Fruit fly (Drosophila melanogaster): ENCODE results near the gene Herc4.

Gene Herc4

DNA sequence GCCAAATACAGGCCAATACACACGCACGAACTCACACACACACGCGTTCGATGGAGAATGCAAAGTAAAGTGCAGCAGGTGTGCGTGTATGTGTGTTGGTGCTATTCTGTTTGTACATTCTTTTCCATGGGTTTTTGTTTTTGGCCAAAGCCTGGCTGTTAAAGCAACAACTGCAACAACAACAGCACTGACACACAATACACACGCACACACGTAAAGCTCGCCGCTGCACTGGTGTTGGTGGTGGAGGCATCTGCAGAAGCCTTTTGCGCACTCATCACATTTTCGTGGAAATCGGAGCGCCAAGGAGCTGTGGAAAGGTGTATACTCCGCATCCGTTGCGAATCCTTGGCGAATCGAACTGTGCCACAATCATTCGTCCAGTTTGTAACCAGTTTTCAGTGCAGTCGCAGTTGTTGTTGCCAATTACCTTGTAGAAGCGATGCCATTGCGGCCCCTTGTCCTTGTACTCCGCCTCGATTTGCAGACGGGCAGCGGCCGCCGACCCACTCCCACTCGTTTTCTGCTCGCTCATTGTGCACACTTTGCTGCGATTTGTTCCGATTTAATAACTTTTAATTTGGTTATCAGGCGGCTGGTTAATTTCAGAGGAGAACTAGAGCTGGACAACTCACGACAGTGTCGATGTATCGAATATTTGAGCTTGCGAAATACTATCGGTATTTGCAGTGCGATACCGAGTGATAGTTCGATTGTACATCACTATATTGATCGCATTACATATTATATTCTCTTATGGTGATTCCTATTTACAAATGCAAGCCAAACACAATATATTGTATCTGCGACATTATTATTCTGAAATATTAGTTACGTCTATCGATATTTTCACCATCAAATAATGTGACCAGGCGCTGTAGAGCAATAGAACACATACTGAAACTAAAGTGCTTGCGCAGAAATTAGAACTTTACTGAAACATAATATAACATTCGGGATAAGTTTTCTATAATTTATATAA, 36.7 kb downstream of the Herc4 start:
- peak; percentile 47 for TF ChIP-seq esn (GFP tag; optimal IDR thresholded peaks at IDR 0.05)
- peak; percentile 47 for TF ChIP-seq Hr39 (GFP tag; optimal IDR thresholded peaks at IDR 0.05)
- TF ChIP-seq Sox102F (GFP tag; optimal IDR thresholded peaks at IDR 0.05) = peak; percentile 30
- TF ChIP-seq topi (GFP tag; optimal IDR thresholded peaks at IDR 0.05) = no peak
- peak; percentile 52 for TF ChIP-seq Smox (GFP tag; optimal IDR thresholded peaks at IDR 0.05)
- no peak for TF ChIP-seq CG6808 (GFP tag; optimal IDR thresholded peaks at IDR 0.05)
- no peak for TF ChIP-seq Lpt (GFP tag; optimal IDR thresholded peaks at IDR 0.05)
- TF ChIP-seq acj6 (GFP tag; optimal IDR thresholded peaks at IDR 0.05) = peak; percentile 37
- no peak for TF ChIP-seq CG11902 (GFP tag; optimal IDR thresholded peaks at IDR 0.05)
- no peak for TF ChIP-seq spab (GFP tag; optimal IDR thresholded peaks at IDR 0.05)
- TF ChIP-seq vri (GFP tag; optimal IDR thresholded peaks at IDR 0.05) = peak; percentile 47
- no peak for TF ChIP-seq CG8632 (GFP tag; optimal IDR thresholded peaks at IDR 0.05)
- TF ChIP-seq CG8119 (GFP tag; IDR thresholded peaks at IDR 0.05) = no peak; the same call in 2 of the 3 replicates
- no peak for TF ChIP-seq salr (GFP tag; optimal IDR thresholded peaks at IDR 0.05)
- TF ChIP-seq CG1621 (tag; optimal IDR thresholded peaks at IDR 0.05) = no peak
- TF ChIP-seq Hr38 (GFP tag; optimal IDR thresholded peaks at IDR 0.05) = no peak
- peak; percentile 2 for TF ChIP-seq Sox15 (GFP tag; optimal IDR thresholded peaks at IDR 0.05)
- peak; percentile 5 for TF ChIP-seq CG8319 (GFP tag; optimal IDR thresholded peaks at IDR 0.05)
- peak; percentile 51 for TF ChIP-seq CG10631 (GFP tag; optimal IDR thresholded peaks at IDR 0.05)
- TF ChIP-seq CG6792 (GFP tag; optimal IDR thresholded peaks at IDR 0.05) = peak; percentile 34
- TF ChIP-seq net (GFP tag; optimal IDR thresholded peaks at IDR 0.05) = peak; percentile 0
- peak; percentile 31 for TF ChIP-seq Met (GFP tag; optimal IDR thresholded peaks at IDR 0.05)
- TF ChIP-seq CG9139 (GFP tag; optimal IDR thresholded peaks at IDR 0.05) = no peak
- peak; percentile 44; the same call in 2 of the 3 replicates for TF ChIP-seq CG6163 (GFP tag; IDR thresholded peaks at IDR 0.05)
- TF ChIP-seq OdsH (GFP tag; optimal IDR thresholded peaks at IDR 0.05) = peak; percentile 45
- peak; percentile 28 for TF ChIP-seq CG3032 (tag; optimal IDR thresholded peaks at IDR 0.05)
- no peak for TF ChIP-seq CG6854 (GFP tag; optimal IDR thresholded peaks at IDR 0.05)
- TF ChIP-seq achi (GFP tag; optimal IDR thresholded peaks at IDR 0.05) = peak; percentile 27
- TF ChIP-seq CG16779 (tag; optimal IDR thresholded peaks at IDR 0.05) = no peak
- TF ChIP-seq CG11294 (GFP tag; IDR thresholded peaks at IDR 0.05) = no peak
- no peak for TF ChIP-seq fkh (GFP tag; optimal IDR thresholded peaks at IDR 0.05)
- TF ChIP-seq fd85E (GFP tag; optimal IDR thresholded peaks at IDR 0.05) = no peak
- no peak for TF ChIP-seq CG7368 (GFP tag; optimal IDR thresholded peaks at IDR 0.05)
- no peak for TF ChIP-seq CG4318 (GFP tag; optimal IDR thresholded peaks at IDR 0.05)
- peak in 1 of 2 experiments; percentile 7 for TF ChIP-seq ss (GFP tag; optimal IDR thresholded peaks at IDR 0.05)
- TF ChIP-seq CG34406 (GFP tag; optimal IDR thresholded peaks at IDR 0.05) = peak; percentile 25
- no peak for TF ChIP-seq Blimp-1 (GFP tag; optimal IDR thresholded peaks at IDR 0.05)
- TF ChIP-seq Eip75B (GFP tag; optimal IDR thresholded peaks at IDR 0.05) = peak; percentile 10
- TF ChIP-seq fd59A (GFP tag; optimal IDR thresholded peaks at IDR 0.05) = no peak
- TF ChIP-seq cyc (GFP tag; optimal IDR thresholded peaks at IDR 0.05) = peak; percentile 40
- TF ChIP-seq dsx (GFP tag; optimal IDR thresholded peaks at IDR 0.05; ENCODE audit: poor library complexity, severe bottlenecking) = no peak
- TF ChIP-seq dac (GFP tag; optimal IDR thresholded peaks at IDR 0.05) = no peak
- peak; percentile 35 for TF ChIP-seq Hr4 (GFP tag; optimal IDR thresholded peaks at IDR 0.05)
- TF ChIP-seq Ets21C (GFP tag; optimal IDR thresholded peaks at IDR 0.05) = peak; percentile 31
- peak; percentile 38; the same call in 1 of the 3 replicates for TF ChIP-seq eg (GFP tag; IDR thresholded peaks at IDR 0.05)
- peak; percentile 45 for TF ChIP-seq CG32006 (GFP tag; optimal IDR thresholded peaks at IDR 0.05)
- TF ChIP-seq Sox14 (GFP tag; optimal IDR thresholded peaks at IDR 0.05) = peak; percentile 30
- no peak for TF ChIP-seq CG10669 (GFP tag; optimal IDR thresholded peaks at IDR 0.05)
- no peak for TF ChIP-seq CG6276 (GFP tag; optimal IDR thresholded peaks at IDR 0.05)
